Fruit fly (Drosophila melanogaster) whole organism, wandering third instar larva: ENCODE data around the gene Tango9.

Experiments used
- CG32264 ChIP-seq: fragments of 200-800 bp; sonication (Bioruptor generic); optimal IDR thresholded peaks from 2 replicates; lab custom pipeline; 2016; ENCODE audit warnings: missing biosample characterization, missing genetic modification characterization
- Dfd ChIP-seq: fragments of >200 bp; optimal IDR thresholded peaks from 2 replicates; lab custom pipeline; 2017; ENCODE audit warnings: missing biosample characterization, missing genetic modification characterization
- GATAd ChIP-seq: sonication (Bioruptor generic); optimal IDR thresholded peaks from 2 replicates; lab custom pipeline; 2016; ENCODE audit warnings: missing biosample characterization, missing genetic modification characterization
- Hnf4 ChIP-seq: fragments of 200-800 bp; sonication (Bioruptor generic); optimal IDR thresholded peaks from 2 replicates; lab custom pipeline; 2016; ENCODE audit warnings: missing biosample characterization, mild to moderate bottlenecking, missing genetic modification characterization
- Myc ChIP-seq: fragments of >200 bp; optimal IDR thresholded peaks from 2 replicates; lab custom pipeline; 2017
- OdsH ChIP-seq: fragments of 200-800 bp; sonication (Bioruptor generic); optimal IDR thresholded peaks from 2 replicates; lab custom pipeline; 2016; ENCODE audit warnings: missing biosample characterization, mild to moderate bottlenecking, missing genetic modification characterization
- Sp1 ChIP-seq: fragments of 200-800 bp; sonication (Bioruptor generic); optimal IDR thresholded peaks from 3 replicates; lab custom pipeline; 2019; ENCODE audit warnings: missing biosample characterization, mild to moderate bottlenecking, missing genetic modification characterization, moderate library complexity
- dsf ChIP-seq: sonication (Bioruptor generic); optimal IDR thresholded peaks from 2 replicates; lab custom pipeline; 2016; ENCODE audit warnings: missing biosample characterization, missing genetic modification characterization, borderline replicate concordance
- ey ChIP-seq: fragments of 200-800 bp; sonication (Bioruptor generic); optimal IDR thresholded peaks from 2 replicates; lab custom pipeline; 2016; ENCODE audit warnings: missing biosample characterization, missing genetic modification characterization
- h ChIP-seq: fragments of 200-800 bp; sonication (Bioruptor generic); optimal IDR thresholded peaks from 3 replicates; lab custom pipeline; 2016; ENCODE audit warnings: missing biosample characterization, mild to moderate bottlenecking, missing genetic modification characterization
- pan ChIP-seq: fragments of >200 bp; optimal IDR thresholded peaks from 2 replicates; lab custom pipeline; 2017
- psq ChIP-seq: fragments of 200-800 bp; sonication (Bioruptor generic); optimal IDR thresholded peaks from 3 replicates; lab custom pipeline; 2017; ENCODE audit warnings: missing biosample characterization, mild to moderate bottlenecking, missing genetic modification characterization, moderate library complexity
- woc ChIP-seq: sonication (Bioruptor generic); optimal IDR thresholded peaks from 2 replicates; lab custom pipeline; 2016; ENCODE audit warnings: missing biosample characterization, mild to moderate bottlenecking, missing genetic modification characterization

DNA sequence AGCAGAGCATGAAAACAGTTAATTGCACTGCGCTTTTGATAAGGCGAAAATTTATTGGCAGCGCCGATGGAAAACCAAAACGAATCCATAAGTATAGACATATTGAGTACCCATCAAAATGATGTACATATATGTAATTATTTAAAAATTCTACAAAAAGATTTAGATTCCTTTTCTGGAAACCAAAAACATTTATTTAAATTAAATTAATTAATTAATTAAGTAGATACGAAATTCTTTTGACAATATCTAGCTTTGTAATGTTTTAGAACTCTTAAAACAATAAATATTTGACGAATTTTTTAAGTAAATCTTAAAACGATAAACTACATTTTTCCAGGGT lies 2.6 kb upstream of the Tango9 start:
- TF ChIP-seq Hnf4 (GFP tag; lab: Kevin White, UChicago) (no peak), Dfd (no peak), CG32264 (GFP tag; lab: Kevin White, UChicago) (no peak), Myc (lab: Kevin White, UChicago) (no peak), dsf (GFP tag; lab: Kevin White, UChicago) (no peak), woc (GFP tag; lab: Kevin White, UChicago) (no peak), psq (GFP tag; lab: Kevin White, UChicago) (no peak), ey (GFP tag; lab: Kevin White, UChicago) (no peak), OdsH (no peak), h (GFP tag; lab: Kevin White, UChicago) (no peak), Sp1 (GFP tag; lab: Kevin White, UChicago) (no peak), pan (lab: Kevin White, UChicago) (no peak), GATAd (GFP tag; lab: Kevin White, UChicago) (no peak)
